Fruit fly (Drosophila melanogaster) whole organism, embryonic: ENCODE results near the gene WDR79.

Source experiments
- Awh ChIP-seq: fragments of 200-800 bp; sonication (Bioruptor generic); IDR thresholded peaks from 2 replicates; pipeline ENCODE4, ENCODE4 v1.3.6; 2022; ENCODE audit warnings: missing biosample characterization, missing genetic modification characterization
- B-H1 ChIP-seq: fragments of 200-800 bp; sonication (Bioruptor generic); IDR thresholded peaks from 3 replicates; pipeline ENCODE4 v1.3.6; 2022; ENCODE audit warnings: missing biosample characterization, missing genetic modification characterization
- B-H2 ChIP-seq: fragments of 200-800 bp; sonication (Bioruptor generic); optimal IDR thresholded peaks from 2 replicates; lab custom pipeline; 2018; ENCODE audit warnings: missing biosample characterization, mild to moderate bottlenecking, missing genetic modification characterization
- Bgb ChIP-seq: fragments of 200-800 bp; sonication (Bioruptor generic); IDR thresholded peaks from 2 replicates; pipeline ENCODE4 v1.3.6; 2022; ENCODE audit warnings: missing biosample characterization, missing genetic modification characterization; ENCODE audit not compliant: partially characterized antibody
- Bteb2 ChIP-seq: fragments of 200-800 bp; sonication (Bioruptor generic); optimal IDR thresholded peaks from 2 replicates; lab custom pipeline; 2016; ENCODE audit warnings: missing biosample characterization, missing genetic modification characterization
- CG1024 ChIP-seq: fragments of 200-800 bp; sonication (Bioruptor generic); IDR thresholded peaks from 2 replicates; pipeline ENCODE4 v1.3.6; 2022; ENCODE audit warnings: missing biosample characterization, missing genetic modification characterization
- CG12155 ChIP-seq: fragments of 200-800 bp; sonication (Bioruptor generic); optimal IDR thresholded peaks from 3 replicates; lab custom pipeline; 2016; ENCODE audit warnings: missing biosample characterization, missing genetic modification characterization
- CG12769 ChIP-seq: fragments of 200-800 bp; sonication (Bioruptor generic); optimal IDR thresholded peaks from 2 replicates; lab custom pipeline; 2019; ENCODE audit warnings: missing biosample characterization, mild to moderate bottlenecking, missing genetic modification characterization, moderate library complexity
- CG13894 ChIP-seq: fragments of 200-800 bp; sonication (Bioruptor generic); optimal IDR thresholded peaks from 3 replicates; lab custom pipeline; 2018; ENCODE audit warnings: missing biosample characterization, mild to moderate bottlenecking, missing genetic modification characterization, moderate library complexity
- CG14014 ChIP-seq: fragments of 200-800 bp; sonication (Bioruptor generic); IDR thresholded peaks from 2 replicates; pipeline ENCODE4 v1.3.6; 2022; ENCODE audit warnings: missing biosample characterization, missing genetic modification characterization
- CG2199 ChIP-seq: fragments of 200-800 bp; sonication (Bioruptor generic); IDR thresholded peaks from 3 replicates; pipeline ENCODE4 v1.3.6; 2022; ENCODE audit warnings: missing biosample characterization, missing genetic modification characterization
- CG34224 ChIP-seq: fragments of 200-800 bp; sonication (Bioruptor generic); IDR thresholded peaks from 3 replicates; pipeline ENCODE4 v1.3.6; 2022; ENCODE audit warnings: missing biosample characterization, missing genetic modification characterization; ENCODE audit not compliant: partially characterized antibody
- CG34376 ChIP-seq: fragments of 200-800 bp; sonication (Bioruptor generic); optimal IDR thresholded peaks from 2 replicates; lab custom pipeline; 2018; ENCODE audit warnings: missing biosample characterization, mild to moderate bottlenecking, missing genetic modification characterization
- CG34422 ChIP-seq: fragments of 200-800 bp; sonication (Bioruptor generic); IDR thresholded peaks from 3 replicates; pipeline ENCODE4 v1.3.6; 2022; ENCODE audit warnings: missing biosample characterization, missing genetic modification characterization
- CG42726 ChIP-seq: fragments of 200-800 bp; sonication (Bioruptor generic); IDR thresholded peaks from 2 replicates; pipeline ENCODE4 v1.3.6; 2022; ENCODE audit warnings: missing biosample characterization, missing genetic modification characterization; ENCODE audit not compliant: partially characterized antibody
- CG6765 ChIP-seq: fragments of 200-800 bp; sonication (Bioruptor generic); optimal IDR thresholded peaks from 3 replicates; lab custom pipeline; 2017; ENCODE audit warnings: missing biosample characterization, mild to moderate bottlenecking, missing genetic modification characterization
- CG7372 ChIP-seq: fragments of 200-800 bp; sonication (Bioruptor generic); IDR thresholded peaks from 2 replicates; pipeline ENCODE4 v1.3.6; 2022; ENCODE audit warnings: missing biosample characterization, missing genetic modification characterization
- CG9932 ChIP-seq: fragments of 200-800 bp; sonication (Bioruptor generic); IDR thresholded peaks from 2 replicates; pipeline ENCODE4 v1.3.6; 2022; ENCODE audit warnings: missing biosample characterization, missing genetic modification characterization
- Deaf1 ChIP-seq: fragments of 200-800 bp; optimal IDR thresholded peaks from 3 replicates; lab custom pipeline; 2019; ENCODE audit warnings: missing biosample characterization, mild to moderate bottlenecking, missing genetic modification characterization, moderate library complexity
- Fer2 ChIP-seq: fragments of 200-800 bp; sonication (Bioruptor generic); optimal IDR thresholded peaks from 2 replicates; lab custom pipeline; 2018; ENCODE audit warnings: missing biosample characterization, mild to moderate bottlenecking, missing genetic modification characterization, moderate library complexity
- HmgZ ChIP-seq: fragments of 200-800 bp; sonication (Bioruptor generic); optimal IDR thresholded peaks from 2 replicates; lab custom pipeline; 2018; ENCODE audit warnings: missing biosample characterization, mild to moderate bottlenecking, missing genetic modification characterization
- Hmr ChIP-seq: fragments of 200-800 bp; sonication (Bioruptor generic); optimal IDR thresholded peaks from 3 replicates; lab custom pipeline; 2017; ENCODE audit warnings: mild to moderate bottlenecking, missing biosample characterization, missing genetic modification reagents, missing genetic modification characterization
- Hr51 ChIP-seq, 2 experiments: fragments of 200-800 bp; sonication (Bioruptor generic); optimal IDR thresholded peaks; 2 replicates in 1 of 2; 3 replicates in 1 of 2; lab custom pipeline; 2016 to 2018; ENCODE audit warnings: missing biosample characterization in 2 of 2, missing genetic modification characterization in 2 of 2, mild to moderate bottlenecking in 1 of 2, moderate library complexity in 1 of 2
- Jarid2 ChIP-seq: fragments of 200-800 bp; sonication (Bioruptor generic); optimal IDR thresholded peaks from 3 replicates; lab custom pipeline; 2017; ENCODE audit warnings: mild to moderate bottlenecking, missing biosample characterization, missing genetic modification reagents, missing genetic modification characterization
- Med ChIP-seq: fragments of 200-800 bp; sonication (Bioruptor generic); peaks from one replicate; lab custom pipeline; 2016; ENCODE audit warnings: missing biosample characterization, missing genetic modification characterization, mild to moderate bottlenecking, inconsistent platforms, moderate library complexity
- Rfx ChIP-seq: fragments of 200-800 bp; sonication (Bioruptor generic); IDR thresholded peaks from 2 replicates; pipeline ENCODE4 v1.3.6; 2022; ENCODE audit warnings: missing biosample characterization, missing genetic modification characterization
- Scr ChIP-seq: fragments of 200-800 bp; sonication (Bioruptor generic); IDR thresholded peaks from 2 replicates; pipeline ENCODE4 v1.3.6; 2022; ENCODE audit warnings: missing biosample characterization, missing genetic modification characterization; ENCODE audit not compliant: partially characterized antibody
- ara ChIP-seq: fragments of 200-800 bp; sonication (Bioruptor generic); IDR thresholded peaks from 2 replicates; pipeline ENCODE4 v1.3.6; 2022; ENCODE audit warnings: missing biosample characterization, missing genetic modification characterization
- cg ChIP-seq: fragments of 200-800 bp; sonication (Bioruptor generic); optimal IDR thresholded peaks from 3 replicates; lab custom pipeline; 2019; ENCODE audit warnings: missing biosample characterization, mild to moderate bottlenecking, missing genetic modification characterization, moderate library complexity
- chinmo ChIP-seq: fragments of 200-800 bp; sonication (Bioruptor generic); IDR thresholded peaks from 4 replicates; pipeline ENCODE4 v1.3.6; 2022; ENCODE audit warnings: missing biosample characterization, missing genetic modification characterization; ENCODE audit not compliant: partially characterized antibody
- exex ChIP-seq: fragments of 200-800 bp; sonication (Bioruptor generic); optimal IDR thresholded peaks from 4 replicates; lab custom pipeline; 2018; ENCODE audit warnings: missing biosample characterization, mild to moderate bottlenecking, missing genetic modification characterization, moderate library complexity
- gcm ChIP-seq: fragments of 200-800 bp; sonication (Bioruptor generic); optimal IDR thresholded peaks from 2 replicates; lab custom pipeline; 2019; ENCODE audit warnings: missing biosample characterization, mild to moderate bottlenecking, missing genetic modification characterization, moderate library complexity
- grn ChIP-seq: fragments of 200-800 bp; sonication (Bioruptor generic); optimal IDR thresholded peaks from 3 replicates; lab custom pipeline; 2017; ENCODE audit warnings: missing biosample characterization, missing genetic modification characterization
- gro ChIP-seq: fragments of 200-800 bp; sonication (Bioruptor generic); optimal IDR thresholded peaks from 2 replicates; lab custom pipeline; 2016; ENCODE audit warnings: missing biosample characterization, missing genetic modification characterization
- h ChIP-seq: fragments of >200 bp; optimal IDR thresholded peaks from 2 replicates; lab custom pipeline; 2017
- maf-S ChIP-seq: fragments of 200-800 bp; sonication (Bioruptor generic); optimal IDR thresholded peaks from 2 replicates; lab custom pipeline; 2016; ENCODE audit warnings: missing biosample characterization, missing genetic modification characterization
- mam ChIP-seq: fragments of 200-800 bp; sonication (Bioruptor generic); optimal IDR thresholded peaks from 3 replicates; lab custom pipeline; 2016; ENCODE audit warnings: missing biosample characterization, missing genetic modification characterization
- mirr ChIP-seq: fragments of 200-800 bp; sonication (Bioruptor generic); optimal IDR thresholded peaks from 3 replicates; lab custom pipeline; 2018; ENCODE audit warnings: missing biosample characterization, mild to moderate bottlenecking, missing genetic modification characterization
- nom ChIP-seq: fragments of 200-800 bp; sonication (Bioruptor generic); optimal IDR thresholded peaks from 2 replicates; lab custom pipeline; 2017; ENCODE audit warnings: missing biosample characterization, missing genetic modification characterization, mild to moderate bottlenecking, moderate library complexity, missing genetic modification reagents
- rib ChIP-seq: fragments of 200-800 bp; sonication (Bioruptor generic); IDR thresholded peaks from 2 replicates; pipeline ENCODE4 v1.3.6; 2022; ENCODE audit warnings: missing biosample characterization, missing genetic modification characterization
- salm ChIP-seq: fragments of 200-800 bp; sonication (Bioruptor generic); optimal IDR thresholded peaks from 2 replicates; lab custom pipeline; 2018; ENCODE audit warnings: missing biosample characterization, mild to moderate bottlenecking, missing genetic modification characterization
- sd ChIP-seq: fragments of 200-800 bp; sonication (Bioruptor generic); optimal IDR thresholded peaks from 3 replicates; lab custom pipeline; 2018; ENCODE audit warnings: missing biosample characterization, mild to moderate bottlenecking, missing genetic modification characterization, moderate library complexity
- sens ChIP-seq: fragments of 200-800 bp; sonication (Bioruptor generic); peaks from one replicate; lab custom pipeline; 2016; ENCODE audit warnings: missing biosample characterization, missing genetic modification characterization
- so ChIP-seq: fragments of 200-800 bp; sonication (Bioruptor generic); IDR thresholded peaks from 3 replicates; pipeline ENCODE4 v1.3.6; 2022; ENCODE audit warnings: missing biosample characterization, missing genetic modification characterization
- stc ChIP-seq: fragments of 200-800 bp; sonication (Bioruptor generic); IDR thresholded peaks from 2 replicates; pipeline ENCODE4 v1.3.6; 2022; ENCODE audit warnings: missing biosample characterization, missing genetic modification characterization
- vnd ChIP-seq: fragments of 200-800 bp; sonication (Bioruptor generic); IDR thresholded peaks from 3 replicates; pipeline ENCODE4 v1.3.6; 2022; ENCODE audit warnings: missing biosample characterization, missing genetic modification characterization; ENCODE audit not compliant: partially characterized antibody

Gene WDR79

DNA sequence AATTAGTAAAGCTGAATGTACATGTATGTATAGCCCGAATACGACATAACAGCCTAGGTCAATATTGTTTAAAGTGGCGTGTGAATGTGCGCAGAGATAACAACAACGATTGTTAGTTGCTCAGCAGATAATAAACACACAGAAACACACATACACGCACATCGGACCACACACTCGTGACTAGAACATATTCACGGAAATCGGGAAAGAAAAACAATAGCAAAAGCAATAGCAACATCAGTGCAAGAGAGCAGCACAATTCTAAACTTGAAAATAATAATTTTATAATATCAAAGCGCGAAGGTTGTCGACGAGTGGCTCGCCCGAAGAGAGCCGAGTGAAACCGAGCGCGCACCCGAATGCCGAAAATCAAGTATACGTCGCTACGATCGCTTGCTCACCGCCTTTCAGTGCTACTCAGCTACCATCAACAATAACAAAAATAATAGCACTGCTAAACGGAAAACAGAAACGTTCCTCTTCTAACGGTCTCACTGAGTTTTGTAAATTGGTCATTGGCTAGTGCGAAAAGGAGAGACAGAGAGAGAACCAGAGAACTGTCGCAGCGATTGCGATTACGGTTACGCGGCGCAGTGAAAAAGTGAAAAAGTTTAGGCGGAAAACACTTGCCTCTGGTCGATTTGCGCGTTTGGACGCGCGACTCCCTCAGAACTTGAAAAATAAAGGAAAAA lies 44.5 kb downstream of the WDR79 start (continued):
- TF ChIP-seq CG2199 (GFP tag; lab: Robert Waterston, UW) (0 out of 3 replicates have a peak, but pooled peaks have one; percentile 24), CG1024 (no peak), nom (GFP tag; lab: Kevin White, UChicago) (no peak), Med (GFP tag; lab: Kevin White, UChicago) (peak; percentile 73), sens (GFP tag; lab: Kevin White, UChicago) (peak; percentile 83), CG6765 (peak; percentile 5), Jarid2 (GFP tag; lab: Kevin White, UChicago) (no peak), CG7372 (GFP tag; lab: Robert Waterston, UW) (0 out of 2 replicates have a peak, but pooled peaks have one; percentile 51), salm (tag; lab: Kevin White, UChicago) (peak; percentile 11), CG14014 (GFP tag; lab: Robert Waterston, UW) (peak; percentile 11; the same call in 1 of the 2 replicates), h (lab: Kevin White, UChicago) (no peak), CG9932 (GFP tag; lab: Robert Waterston, UW) (0 out of 2 replicates have a peak, but pooled peaks have one; percentile 7), HmgZ (peak; percentile 41), CG13894 (tag; lab: Kevin White, UChicago) (peak; percentile 55), mirr (GFP tag; lab: Kevin White, UChicago) (peak; percentile 98), vnd (GFP tag; lab: Robert Waterston, UW) (0 out of 3 replicates have a peak, but pooled peaks have one; percentile 21), chinmo (GFP tag; lab: Robert Waterston, UW) (peak; percentile 96; the same call in 3 of the 4 replicates), CG34376 (GFP tag; lab: Kevin White, UChicago) (peak; percentile 95), Deaf1 (tag; lab: Kevin White, UChicago) (peak; percentile 99), CG12769 (tag; lab: Kevin White, UChicago) (peak; percentile 70), mam (GFP tag; lab: Kevin White, UChicago) (no peak), Fer2 (tag; lab: Kevin White, UChicago) (peak; percentile 7), Hr51 (GFP tag; optimal IDR thresholded peaks at IDR 0.05; lab: Kevin White, UChicago) (no peak), CG12155 (GFP tag; lab: Kevin White, UChicago) (peak; percentile 27), Hmr (GFP tag; lab: Kevin White, UChicago) (peak; percentile 76)

- TF ChIP-seq CG12769 (tag; lab: Kevin White, UChicago) (peak; percentile 11), gro (GFP tag; lab: Kevin White, UChicago) (peak; percentile 11), Bgb (peak; percentile 23; the same call in 1 of the 2 replicates), CG34422 (GFP tag; lab: Robert Waterston, UW) (peak; percentile 26; the same call in 1 of the 3 replicates), maf-S (GFP tag; lab: Kevin White, UChicago) (no peak), rib (GFP tag; lab: Robert Waterston, UW) (peak; percentile 85), so (GFP tag; lab: Robert Waterston, UW) (0 out of 3 replicates have a peak, but pooled peaks have one; percentile 35), gcm (GFP tag; lab: Kevin White, UChicago) (no peak), B-H1 (GFP tag; lab: Robert Waterston, UW) (no peak), sd (tag; lab: Kevin White, UChicago) (peak; percentile 65), grn (peak; percentile 46), ara (GFP tag; lab: Robert Waterston, UW) (no peak), chinmo (GFP tag; lab: Robert Waterston, UW) (peak; percentile 96), Scr (GFP tag; lab: Robert Waterston, UW) (0 out of 2 replicates have a peak, but pooled peaks have one; percentile 12), CG34224 (GFP tag; lab: Robert Waterston, UW) (peak; percentile 39; the same call in 1 of the 3 replicates), CG42726 (GFP tag; lab: Robert Waterston, UW) (peak; percentile 63; the same call in 1 of the 2 replicates), Rfx (0 out of 2 replicates have a peak, but pooled peaks have one; percentile 17), cg (GFP tag; lab: Kevin White, UChicago) (peak; percentile 67), B-H2 (GFP tag; lab: Kevin White, UChicago) (peak; percentile 27), exex (tag; lab: Kevin White, UChicago) (peak; percentile 68), Awh (no peak), Deaf1 (tag; lab: Kevin White, UChicago) (peak; percentile 3), mirr (GFP tag; lab: Kevin White, UChicago) (peak; percentile 54), Bteb2 (GFP tag; lab: Kevin White, UChicago) (no peak), stc (GFP tag; lab: Robert Waterston, UW) (0 out of 2 replicates have a peak, but pooled peaks have one; percentile 21)
These were observed 45.4 kb downstream of the WDR79 start, which contains the start of gene Kr-h1 for dm6 chr2L:6082157-6082645. Kr-h1 (plus strand) TSS chr2L:6082603.
